Fruit fly (Drosophila melanogaster) whole organism, pupa: Measurements from ENCODE around the gene ATP8B.

Source experiments
- CG12605 ChIP-seq: fragments of 200-800 bp; sonication (Bioruptor generic); IDR thresholded peaks from 2 replicates; pipeline ENCODE4 v1.3.6; 2022; ENCODE audit warnings: missing biosample characterization, missing genetic modification characterization
- CG14655 ChIP-seq: fragments of 200-800 bp; sonication (Bioruptor generic); optimal IDR thresholded peaks from 3 replicates; lab custom pipeline; 2017; ENCODE audit warnings: mild to moderate bottlenecking, missing biosample characterization, missing genetic modification reagents, missing genetic modification characterization
- CG17806 ChIP-seq: fragments of 200-800 bp; sonication (Bioruptor generic); optimal IDR thresholded peaks from 2 replicates; lab custom pipeline; 2018; ENCODE audit warnings: missing biosample characterization, mild to moderate bottlenecking, missing genetic modification characterization, moderate library complexity
- CG34367 ChIP-seq: fragments of 200-800 bp; sonication (Bioruptor generic); optimal IDR thresholded peaks from 2 replicates; lab custom pipeline; 2018; ENCODE audit warnings: missing biosample characterization, mild to moderate bottlenecking, missing genetic modification characterization
- CG8159 ChIP-seq: fragments of 200-800 bp; sonication (Bioruptor generic); optimal IDR thresholded peaks from 3 replicates; lab custom pipeline; 2018; ENCODE audit warnings: missing biosample characterization, mild to moderate bottlenecking, missing genetic modification characterization, moderate library complexity
- D1 ChIP-seq: fragments of 200-800 bp; sonication (Bioruptor generic); optimal IDR thresholded peaks from 2 replicates; lab custom pipeline; 2018; ENCODE audit warnings: missing biosample characterization, mild to moderate bottlenecking, missing genetic modification characterization, moderate library complexity
- EcR ChIP-seq: fragments of 200-800 bp; sonication (Bioruptor generic); optimal IDR thresholded peaks from 3 replicates; lab custom pipeline; 2019; ENCODE audit warnings: missing biosample characterization, missing genetic modification characterization, mild to moderate bottlenecking, moderate library complexity, missing genetic modification reagents
- Ets98B ChIP-seq: fragments of 200-800 bp; sonication (Bioruptor generic); IDR thresholded peaks from 2 replicates; pipeline ENCODE4 v1.3.6; 2022; ENCODE audit warnings: missing biosample characterization, missing genetic modification characterization
- Pif1A ChIP-seq: fragments of 200-800 bp; sonication (Bioruptor generic); optimal IDR thresholded peaks from 3 replicates; lab custom pipeline; 2016; ENCODE audit warnings: missing biosample characterization, missing genetic modification characterization
- Snoo ChIP-seq: fragments of 200-800 bp; sonication (Bioruptor generic); optimal IDR thresholded peaks from 3 replicates; lab custom pipeline; 2017; ENCODE audit warnings: missing biosample characterization, mild to moderate bottlenecking, missing genetic modification characterization, inconsistent platforms
- gl ChIP-seq: fragments of 200-800 bp; sonication (Bioruptor generic); optimal IDR thresholded peaks from 2 replicates; lab custom pipeline; 2018; ENCODE audit warnings: missing biosample characterization, mild to moderate bottlenecking, missing genetic modification characterization

dm6 chr3R:12094588-12094987 lies 4.2 kb upstream of the ATP8B start, which contains the start of gene dpr17:
- no peak for TF ChIP-seq D1 (tag; lab: Kevin White, UChicago)
- no peak for TF ChIP-seq CG12605 (GFP tag; lab: Robert Waterston, UW)
- no peak for TF ChIP-seq Ets98B (GFP tag; lab: Robert Waterston, UW)
- TF ChIP-seq CG14655: no peak
- no peak for TF ChIP-seq Snoo
- TF ChIP-seq CG8159: no peak
- no peak for TF ChIP-seq Pif1A
- no peak for TF ChIP-seq gl (tag; lab: Kevin White, UChicago)
- no peak for TF ChIP-seq CG17806 (tag; lab: Kevin White, UChicago)
- TF ChIP-seq CG34367 (tag; lab: Kevin White, UChicago): no peak
- TF ChIP-seq EcR: no peak
